Worm (Caenorhabditis elegans): ENCODE results near the gene srw-21.

Gene srw-21

DNA sequence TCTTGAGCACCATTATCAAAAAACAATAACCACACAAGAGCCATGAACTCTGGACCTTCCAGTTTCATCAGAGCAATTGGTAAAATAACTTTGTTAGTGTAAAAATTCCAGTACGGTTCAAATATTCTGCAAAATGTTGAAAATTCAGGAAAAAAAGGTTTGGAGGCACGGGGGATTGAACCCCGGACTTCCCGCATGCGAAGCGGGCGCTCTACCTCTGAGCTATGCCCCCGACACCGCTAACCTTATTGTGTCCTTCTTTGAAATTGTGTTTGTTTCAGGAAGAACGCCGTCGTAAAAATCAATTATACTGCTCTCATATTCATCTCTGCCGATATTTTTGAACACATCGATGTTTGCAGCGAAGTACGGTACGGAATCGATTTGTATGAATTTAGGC is 8.0 kb upstream of the srw-21 start:
- peak; percentile 83 for TF ChIP-seq egl-43 (GFP tag; IDR thresholded peaks at IDR 0.05)
- TF ChIP-seq F49E8.2 (tag; optimal IDR thresholded peaks at IDR 0.05; ENCODE audit: borderline replicate concordance) = no peak
- TF ChIP-seq Y75B8A.6 (GFP tag; IDR thresholded peaks at IDR 0.05) = peak; percentile 40; the same call in 1 of the 2 replicates
- no peak for TF ChIP-seq ces-1 (GFP tag; optimal IDR thresholded peaks at IDR 0.05)
- TF ChIP-seq snpc-1.2 (GFP tag; IDR thresholded peaks at IDR 0.05) = 0 out of 2 replicates have a peak, but pooled peaks have one; percentile 51
- 0 out of 2 replicates have a peak, but pooled peaks have one; percentile 10 for TF ChIP-seq F26F4.8 (GFP tag; conservative IDR thresholded peaks at IDR 0.05)
- TF ChIP-seq duxl-1 (tag; optimal IDR thresholded peaks at IDR 0.05; ENCODE audit: poor library complexity) = peak; percentile 14
- TF ChIP-seq lin-1 (GFP tag; IDR thresholded peaks at IDR 0.05) = 0 out of 2 replicates have a peak, but pooled peaks have one; percentile 32
- no peak for TF ChIP-seq zip-11 (GFP tag; IDR thresholded peaks at IDR 0.05)
- TF ChIP-seq madf-5 (GFP tag; IDR thresholded peaks at IDR 0.05) = peak in 1 of 2 experiments; percentile 32; a peak in 1 of 4 replicates
- TF ChIP-seq hlh-11 (tag; optimal IDR thresholded peaks at IDR 0.05) = peak; percentile 2
- TF ChIP-seq vab-7 (GFP tag; IDR thresholded peaks at IDR 0.05) = 0 out of 2 replicates have a peak, but pooled peaks have one; percentile 28
- TF ChIP-seq arid-1 (GFP tag; conservative IDR thresholded peaks at IDR 0.05) = peak; percentile 56; the same call in 1 of the 2 replicates
- TF ChIP-seq dmd-8 (GFP tag; IDR thresholded peaks at IDR 0.05) = peak; percentile 73; the same call in 1 of the 2 replicates
- peak in 1 of 2 experiments; percentile 7 for TF ChIP-seq daf-16 (GFP tag; optimal IDR thresholded peaks at IDR 0.05)
- peak; percentile 22 for TF ChIP-seq daf-16 (tag; optimal IDR thresholded peaks at IDR 0.05)
- TF ChIP-seq gei-8 (GFP tag; optimal IDR thresholded peaks at IDR 0.05) = peak; percentile 42
- TF ChIP-seq spr-1 (tag; optimal IDR thresholded peaks at IDR 0.05) = peak; percentile 36
- TF ChIP-seq ceh-82 (tag; optimal IDR thresholded peaks at IDR 0.05) = no peak
- peak; percentile 68 for TF ChIP-seq lim-7 (GFP tag; IDR thresholded peaks at IDR 0.05)
- no peak for TF ChIP-seq lin-29 (GFP tag; IDR thresholded peaks at IDR 0.05)
- peak; percentile 14 for TF ChIP-seq aha-1 (tag)
- peak; percentile 21 for TF ChIP-seq dve-1 (tag; optimal IDR thresholded peaks at IDR 0.05; ENCODE audit: insufficient read depth)
- no peak for TF ChIP-seq zfp-2 (tag; optimal IDR thresholded peaks at IDR 0.05)
- TF ChIP-seq pha-4 (GFP tag; IDR thresholded peaks at IDR 0.05) = peak; percentile 13; the same call in 1 of the 2 replicates
- TF ChIP-seq pha-4 (tag; optimal IDR thresholded peaks at IDR 0.05) = no peak
- no peak for TF ChIP-seq nhr-11 (tag; optimal IDR thresholded peaks at IDR 0.05)
- peak; percentile 49 for TF ChIP-seq mes-2 (tag; optimal IDR thresholded peaks at IDR 0.05; ENCODE audit: poor library complexity, severe bottlenecking)
- no peak for TF ChIP-seq nhr-48 (tag; optimal IDR thresholded peaks at IDR 0.05)
- TF ChIP-seq pqm-1 (tag; optimal IDR thresholded peaks at IDR 0.05) = no peak
- TF ChIP-seq dmd-6 (GFP tag; IDR thresholded peaks at IDR 0.05) = no peak
- no peak for TF ChIP-seq T20F7.1 (GFP tag; optimal IDR thresholded peaks at IDR 0.05)
- peak; percentile 12 for TF ChIP-seq unc-130 (GFP tag; optimal IDR thresholded peaks at IDR 0.05)

DNA sequence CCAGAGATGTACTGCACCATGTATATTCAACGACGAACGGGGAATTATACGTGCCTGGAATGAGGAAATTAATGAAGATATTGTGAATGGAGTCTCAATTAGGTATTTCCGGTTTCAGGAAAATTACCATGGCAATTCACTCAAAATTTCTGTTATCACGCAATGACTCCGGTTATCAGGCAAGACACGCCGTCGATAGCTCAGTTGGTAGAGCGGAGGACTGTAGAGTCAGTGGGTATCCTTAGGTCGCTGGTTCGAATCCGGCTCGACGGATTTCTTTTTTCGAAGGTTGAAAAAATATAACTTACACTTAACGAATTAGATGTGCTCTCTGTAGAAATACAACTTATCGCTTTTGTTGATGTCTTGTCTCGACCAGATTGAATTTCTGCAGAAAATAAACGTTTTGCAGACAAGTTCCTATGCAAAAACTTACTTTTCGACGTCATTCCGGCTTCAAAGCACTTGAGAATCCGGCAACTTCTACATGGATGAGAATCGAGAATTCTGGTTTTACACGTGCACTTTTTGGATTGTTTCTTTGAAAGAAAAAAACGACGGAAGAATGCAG is 7.3 kb upstream of the srw-21 start:
- TF ChIP-seq arid-1 (GFP tag; conservative IDR thresholded peaks at IDR 0.05) (0 out of 2 replicates have a peak, but pooled peaks have one; percentile 30), ceh-82 (tag; optimal IDR thresholded peaks at IDR 0.05) (no peak), snpc-1.2 (GFP tag; IDR thresholded peaks at IDR 0.05) (no peak), nhr-41 (GFP tag; IDR thresholded peaks at IDR 0.05) (no peak), F10B5.3 (tag; optimal IDR thresholded peaks at IDR 0.05) (no peak), lin-1 (GFP tag; IDR thresholded peaks at IDR 0.05) (0 out of 2 replicates have a peak, but pooled peaks have one; percentile 43), nhr-48 (tag; optimal IDR thresholded peaks at IDR 0.05) (no peak), aha-1 (tag) (peak; percentile 91), nhr-10 (tag; optimal IDR thresholded peaks at IDR 0.05) (no peak), snpc-4 (tag; optimal IDR thresholded peaks at IDR 0.05) (no peak), mdt-29 (GFP tag; IDR thresholded peaks at IDR 0.05) (no peak), skn-1 (tag; optimal IDR thresholded peaks at IDR 0.05) (no peak), ztf-7 (tag; optimal IDR thresholded peaks at IDR 0.05) (no peak), spr-1 (tag; optimal IDR thresholded peaks at IDR 0.05) (no peak), madf-9 (GFP tag; conservative IDR thresholded peaks at IDR 0.05) (0 out of 2 replicates have a peak, but pooled peaks have one; percentile 16), unc-39 (tag; optimal IDR thresholded peaks at IDR 0.05) (no peak), dmd-9 (GFP tag; IDR thresholded peaks at IDR 0.05) (no peak), mxl-2 (GFP tag; conservative IDR thresholded peaks at IDR 0.05) (no peak), zfp-2 (tag; optimal IDR thresholded peaks at IDR 0.05) (no peak), dve-1 (tag; optimal IDR thresholded peaks at IDR 0.05; ENCODE audit: insufficient read depth) (peak; percentile 7), ceh-20 (GFP tag; IDR thresholded peaks at IDR 0.05) (no peak), T20F7.1 (GFP tag; optimal IDR thresholded peaks at IDR 0.05) (no peak), nhr-42 (GFP tag; IDR thresholded peaks at IDR 0.05) (no peak), pqm-1 (tag; optimal IDR thresholded peaks at IDR 0.05) (no peak), vab-7 (GFP tag; IDR thresholded peaks at IDR 0.05) (0 out of 2 replicates have a peak, but pooled peaks have one; percentile 34), ceh-44 (GFP tag; IDR thresholded peaks at IDR 0.05) (no peak), lir-3 (tag; optimal IDR thresholded peaks at IDR 0.05) (no peak)
